Fruit fly (Drosophila melanogaster): ENCODE data around the gene AP-1sigma.

Gene AP-1sigma

DNA sequence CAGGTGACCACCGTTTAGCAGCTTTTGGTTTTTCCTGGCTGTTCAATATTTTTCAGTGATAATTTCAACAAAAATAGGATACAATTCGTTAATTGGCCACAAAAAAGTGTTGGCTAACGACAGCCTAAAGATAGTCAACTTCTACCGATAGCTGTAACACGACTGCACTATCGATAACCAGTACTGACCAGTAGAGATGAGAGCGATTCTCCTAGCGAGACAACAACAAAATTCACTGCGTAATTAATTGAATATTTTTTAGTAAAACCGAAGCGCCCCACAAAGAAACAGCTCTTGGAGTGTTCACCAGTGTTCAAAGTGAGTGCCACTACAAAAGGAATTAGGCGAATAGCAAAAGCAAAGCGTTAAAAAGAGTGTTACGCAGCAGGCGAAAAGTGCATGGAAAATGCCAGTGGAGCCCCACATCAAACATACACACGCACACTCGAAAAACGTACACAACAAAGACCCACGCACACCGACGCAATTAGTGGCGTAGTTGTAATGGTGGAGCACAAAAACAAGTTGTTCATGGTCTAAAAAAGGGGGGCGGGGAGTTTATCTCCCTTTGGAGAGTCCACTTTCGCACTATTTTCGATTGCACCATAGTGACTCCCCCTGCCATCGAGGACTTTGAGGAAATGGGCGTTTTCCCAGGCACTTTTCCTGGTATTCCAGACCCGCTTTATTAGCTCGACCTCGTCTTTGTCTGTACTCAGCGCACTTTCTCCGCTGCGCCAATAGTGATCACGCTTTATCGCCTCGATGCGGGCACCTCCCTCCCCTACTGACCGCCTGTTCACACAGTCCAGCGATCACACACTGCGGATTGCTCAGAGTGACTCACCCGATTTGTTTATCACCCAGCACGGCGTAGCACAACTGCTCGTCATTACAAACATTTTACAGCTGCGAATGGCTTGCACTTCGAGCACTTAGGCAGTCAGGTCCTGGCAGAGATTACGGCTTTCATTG lies 34.7 kb downstream of the AP-1sigma start, which contains the start of the genes Epp and Rab7 (continued):
- TF ChIP-seq Met (GFP tag; optimal IDR thresholded peaks at IDR 0.05) = no peak
- TF ChIP-seq fd59A (GFP tag; optimal IDR thresholded peaks at IDR 0.05) = no peak
- TF ChIP-seq Eip93F (GFP tag; optimal IDR thresholded peaks at IDR 0.05) = no peak
- TF ChIP-seq CG6854 (GFP tag; optimal IDR thresholded peaks at IDR 0.05) = no peak
- peak; percentile 25 for TF ChIP-seq spab (GFP tag; optimal IDR thresholded peaks at IDR 0.05)
- TF ChIP-seq CG15336 (GFP tag; IDR thresholded peaks at IDR 0.05) = peak; percentile 39; the same call in 1 of the 2 replicates
- no peak for TF ChIP-seq pdm3 (GFP tag; optimal IDR thresholded peaks at IDR 0.05)
- no peak for TF ChIP-seq CG4318 (GFP tag; optimal IDR thresholded peaks at IDR 0.05)
- TF ChIP-seq Ets21C (GFP tag; optimal IDR thresholded peaks at IDR 0.05) = peak; percentile 51
- peak; percentile 39 for TF ChIP-seq Eip75B (GFP tag; optimal IDR thresholded peaks at IDR 0.05)

DNA sequence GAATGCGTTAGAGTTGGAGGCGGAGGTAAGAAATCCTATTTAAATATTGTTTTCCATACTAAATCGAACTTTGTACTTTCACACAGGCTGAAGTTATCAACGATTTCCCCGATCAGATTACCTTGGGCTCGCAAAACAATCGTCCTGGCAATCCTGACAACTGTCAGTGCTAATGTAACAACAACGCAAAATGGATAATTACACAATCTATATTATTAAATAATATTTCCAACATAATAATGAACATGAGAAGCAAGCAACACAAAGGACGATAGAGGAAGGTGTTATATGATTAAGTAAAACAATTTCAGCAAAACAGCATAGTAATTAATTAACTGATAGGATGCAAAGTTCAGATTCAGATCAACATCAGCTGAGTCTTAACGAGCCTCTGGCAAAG lies 36.1 kb downstream of the AP-1sigma start:
- no peak for TF ChIP-seq svp (GFP tag)
- no peak for TF ChIP-seq Eip78C (GFP tag)
- no peak for TF ChIP-seq Hr38 (GFP tag; optimal IDR thresholded peaks at IDR 0.05)
- no peak for TF ChIP-seq OdsH (GFP tag; optimal IDR thresholded peaks at IDR 0.05)
- no peak for TF ChIP-seq Blimp-1 (GFP tag; optimal IDR thresholded peaks at IDR 0.05)
- TF ChIP-seq CG6792 (GFP tag; optimal IDR thresholded peaks at IDR 0.05) = no peak
- no peak for TF ChIP-seq Sox15 (GFP tag; optimal IDR thresholded peaks at IDR 0.05)
- TF ChIP-seq vri (GFP tag; optimal IDR thresholded peaks at IDR 0.05) = no peak
- TF ChIP-seq dsx (GFP tag; optimal IDR thresholded peaks at IDR 0.05; ENCODE audit: poor library complexity, severe bottlenecking) = no peak
- TF ChIP-seq Sox102F (GFP tag; optimal IDR thresholded peaks at IDR 0.05) = no peak
- TF ChIP-seq CG1621 (tag; optimal IDR thresholded peaks at IDR 0.05) = no peak
- no peak for TF ChIP-seq Ets21C (GFP tag; optimal IDR thresholded peaks at IDR 0.05)
- TF ChIP-seq CG6163 (GFP tag; IDR thresholded peaks at IDR 0.05) = no peak
- no peak for TF ChIP-seq CG10631 (GFP tag; optimal IDR thresholded peaks at IDR 0.05)
- no peak for TF ChIP-seq CG31627 (GFP tag; optimal IDR thresholded peaks at IDR 0.05)
- TF ChIP-seq CG8119 (GFP tag; IDR thresholded peaks at IDR 0.05) = no peak
- no peak for TF ChIP-seq esn (GFP tag; optimal IDR thresholded peaks at IDR 0.05)

DNA sequence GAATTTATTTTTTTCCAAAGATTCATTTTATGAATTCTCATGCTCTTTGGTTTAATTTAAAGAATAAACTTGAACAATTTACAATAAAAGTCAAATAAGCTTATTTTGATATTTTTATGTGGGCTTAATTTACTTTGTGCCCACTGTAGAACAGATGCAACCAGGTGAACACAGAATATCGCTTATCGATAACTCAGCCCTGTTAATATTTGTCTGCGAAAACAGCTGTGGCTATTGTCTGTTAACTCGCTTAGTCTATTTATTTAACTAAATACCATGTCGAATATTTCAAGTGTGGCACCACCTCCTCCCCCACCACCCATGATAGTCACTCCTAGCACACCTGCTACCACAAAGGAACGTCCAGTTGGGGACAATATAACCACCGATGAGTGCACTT lies 37.0 kb downstream of the AP-1sigma start, which contains the start of gene CG33108:
Gene CG33108 (plus strand): TSS at position 200 of the 400 bp plus-strand sequence.
- TF ChIP-seq fkh (GFP tag; optimal IDR thresholded peaks at IDR 0.05) = peak; percentile 55
- TF ChIP-seq achi (GFP tag; optimal IDR thresholded peaks at IDR 0.05) = no peak
- no peak for TF ChIP-seq CG6163 (GFP tag; IDR thresholded peaks at IDR 0.05)

DNA sequence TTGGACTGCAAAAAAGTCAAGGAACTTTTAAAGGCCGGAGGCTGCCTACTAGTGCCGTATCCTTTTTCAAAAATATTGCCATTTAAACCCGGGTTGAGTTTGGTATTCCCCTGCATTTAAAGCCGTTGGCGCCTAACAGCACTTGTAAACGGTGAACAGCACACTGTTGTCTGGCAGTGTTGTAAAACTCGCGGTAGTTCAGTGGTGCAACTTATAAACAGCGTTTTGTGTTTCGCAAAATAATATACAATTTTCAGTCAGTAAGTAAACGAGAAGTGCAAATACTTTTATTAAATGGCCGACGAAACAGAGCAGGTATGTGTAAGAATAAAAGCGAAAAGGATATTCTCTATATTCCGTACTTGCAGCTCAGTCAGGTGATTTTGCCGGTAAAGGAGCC lies 37.8 kb downstream of the AP-1sigma start, which contains the start of gene LSm3:
Gene LSm3 (plus strand): TSS at position 39 of the 400 bp plus-strand sequence.
- peak; percentile 10 for TF ChIP-seq esn (GFP tag; optimal IDR thresholded peaks at IDR 0.05)
- TF ChIP-seq CG1621 (tag; optimal IDR thresholded peaks at IDR 0.05) = no peak
- peak; percentile 39 for TF ChIP-seq Eip78C (GFP tag)
- no peak for TF ChIP-seq CG10669 (GFP tag; optimal IDR thresholded peaks at IDR 0.05)
- no peak for TF ChIP-seq Met (GFP tag; optimal IDR thresholded peaks at IDR 0.05)
- TF ChIP-seq fkh (GFP tag; optimal IDR thresholded peaks at IDR 0.05) = no peak
- TF ChIP-seq CG6163 (GFP tag; IDR thresholded peaks at IDR 0.05) = no peak
- TF ChIP-seq CG16779 (tag; optimal IDR thresholded peaks at IDR 0.05) = no peak
- TF ChIP-seq dac (GFP tag; optimal IDR thresholded peaks at IDR 0.05) = no peak
- TF ChIP-seq svp (GFP tag) = no peak
- peak; percentile 6 for TF ChIP-seq topi (GFP tag; optimal IDR thresholded peaks at IDR 0.05)
- no peak for TF ChIP-seq Blimp-1 (GFP tag; optimal IDR thresholded peaks at IDR 0.05)
- TF ChIP-seq CG15336 (GFP tag; IDR thresholded peaks at IDR 0.05) = no peak
- no peak for TF ChIP-seq CG6854 (GFP tag; optimal IDR thresholded peaks at IDR 0.05)
- no peak for TF ChIP-seq spab (GFP tag; optimal IDR thresholded peaks at IDR 0.05)
- no peak for TF ChIP-seq lz (GFP tag; optimal IDR thresholded peaks at IDR 0.05)
- TF ChIP-seq CG8119 (GFP tag; IDR thresholded peaks at IDR 0.05) = no peak
- no peak for TF ChIP-seq CG8319 (GFP tag; optimal IDR thresholded peaks at IDR 0.05)
- no peak for TF ChIP-seq Hr4 (GFP tag; optimal IDR thresholded peaks at IDR 0.05)
- no peak for TF ChIP-seq fd85E (GFP tag; optimal IDR thresholded peaks at IDR 0.05)
- no peak for TF ChIP-seq Eip93F (GFP tag; optimal IDR thresholded peaks at IDR 0.05)
- TF ChIP-seq CG9139 (GFP tag; optimal IDR thresholded peaks at IDR 0.05) = no peak
- no peak for TF ChIP-seq CG8632 (GFP tag; optimal IDR thresholded peaks at IDR 0.05)
- no peak for TF ChIP-seq cyc (GFP tag; optimal IDR thresholded peaks at IDR 0.05)
- TF ChIP-seq OdsH (GFP tag; optimal IDR thresholded peaks at IDR 0.05) = no peak
- peak; percentile 13 for TF ChIP-seq Sox14 (GFP tag; optimal IDR thresholded peaks at IDR 0.05)
- no peak for TF ChIP-seq CG3032 (tag; optimal IDR thresholded peaks at IDR 0.05)
- no peak for TF ChIP-seq CG4318 (GFP tag; optimal IDR thresholded peaks at IDR 0.05)
- no peak for TF ChIP-seq acj6 (GFP tag; optimal IDR thresholded peaks at IDR 0.05)
- no peak for TF ChIP-seq achi (GFP tag; optimal IDR thresholded peaks at IDR 0.05)
- no peak for TF ChIP-seq Sox15 (GFP tag; optimal IDR thresholded peaks at IDR 0.05)

All from whole organism, prepupa.